Fruit fly (Drosophila melanogaster): ENCODE results near the gene Syn.
A peak's percentile ranks its signal among the peaks of the same experiment; 100 is the strongest.

The Syn gene

dm6 chr3R:10263972-10264536 is 73.6 kb downstream of the Syn start, which contains the start of gene Nuak:
Nuak (plus strand) TSS chr3R:10264306.
- TF ChIP-seq N (GFP tag; optimal IDR thresholded peaks at IDR 0.05) (no peak), foxo (GFP tag; optimal IDR thresholded peaks at IDR 0.05) (peak in 1 of 2 experiments; percentile 97), sage (GFP tag; optimal IDR thresholded peaks at IDR 0.05) (no peak), CrebA (GFP tag; optimal IDR thresholded peaks at IDR 0.05; ENCODE audit: borderline replicate concordance) (peak; percentile 45), CG9705 (GFP tag; optimal IDR thresholded peaks at IDR 0.05) (peak; percentile 70), sv (GFP tag; optimal IDR thresholded peaks at IDR 0.05) (peak; percentile 92), Hnf4 (GFP tag; optimal IDR thresholded peaks at IDR 0.05) (peak; percentile 88), psq (GFP tag; optimal IDR thresholded peaks at IDR 0.05) (peak; percentile 67), Jra (GFP tag; optimal IDR thresholded peaks at IDR 0.05) (peak; percentile 73), Sp1 (GFP tag; optimal IDR thresholded peaks at IDR 0.05) (peak; percentile 65), Dfd (GFP tag; optimal IDR thresholded peaks at IDR 0.05) (no peak), fru (GFP tag; optimal IDR thresholded peaks at IDR 0.05) (peak; percentile 86), Hr78 (GFP tag; optimal IDR thresholded peaks at IDR 0.05) (no peak), GATAd (GFP tag; optimal IDR thresholded peaks at IDR 0.05) (peak; percentile 76), woc (GFP tag; optimal IDR thresholded peaks at IDR 0.05) (peak; percentile 90), ey (GFP tag; optimal IDR thresholded peaks at IDR 0.05) (peak; percentile 90), dl (GFP tag; optimal IDR thresholded peaks at IDR 0.05; ENCODE audit: insufficient read depth in 1 of 2, partially characterized antibody in 2 of 2) (peak; percentile 16 to 32), Abd-B (GFP tag; optimal IDR thresholded peaks at IDR 0.05) (no peak), lola (GFP tag; optimal IDR thresholded peaks at IDR 0.05) (no peak), OdsH (GFP tag; optimal IDR thresholded peaks at IDR 0.05) (peak; percentile 78), Hr83 (GFP tag; optimal IDR thresholded peaks at IDR 0.05; ENCODE audit: poor library complexity, severe bottlenecking) (peak; percentile 90), CG32264 (GFP tag; optimal IDR thresholded peaks at IDR 0.05) (peak; percentile 73), Vsx2 (GFP tag; optimal IDR thresholded peaks at IDR 0.05; ENCODE audit: partially characterized antibody) (peak; percentile 78), h (GFP tag; optimal IDR thresholded peaks at IDR 0.05) (peak; percentile 88), tai (GFP tag; optimal IDR thresholded peaks at IDR 0.05) (peak; percentile 93), Dif (GFP tag; optimal IDR thresholded peaks at IDR 0.05; ENCODE audit: partially characterized antibody) (peak; percentile 86), Myc (optimal IDR thresholded peaks at IDR 0.05) (peak; percentile 40), Rel (GFP tag; optimal IDR thresholded peaks at IDR 0.05) (no peak), Rel (tag; optimal IDR thresholded peaks at IDR 0.05) (peak; percentile 56), Mio (GFP tag; optimal IDR thresholded peaks at IDR 0.05) (peak; percentile 56), jim (GFP tag; optimal IDR thresholded peaks at IDR 0.05) (peak; percentile 49), HLH106 (tag; optimal IDR thresholded peaks at IDR 0.05) (peak; percentile 88), br (GFP tag; optimal IDR thresholded peaks at IDR 0.05) (peak; percentile 81), rgr (GFP tag; optimal IDR thresholded peaks at IDR 0.05) (peak; percentile 87), pan (optimal IDR thresholded peaks at IDR 0.05) (no peak), dmrt93B (GFP tag; optimal IDR thresholded peaks at IDR 0.05) (peak; percentile 75), dsf (GFP tag; optimal IDR thresholded peaks at IDR 0.05; ENCODE audit: borderline replicate concordance) (peak; percentile 49), usp (GFP tag; optimal IDR thresholded peaks at IDR 0.05) (no peak), brk (GFP tag; optimal IDR thresholded peaks at IDR 0.05) (peak; percentile 84)

dm6 chr3R:10264601-10265421 is 74.3 kb downstream of the Syn start:
- no peak for TF ChIP-seq Dfd (GFP tag; optimal IDR thresholded peaks at IDR 0.05)
- no peak for TF ChIP-seq ey (GFP tag; optimal IDR thresholded peaks at IDR 0.05)
- TF ChIP-seq Hr78 (GFP tag; optimal IDR thresholded peaks at IDR 0.05): no peak
- no peak for TF ChIP-seq N (GFP tag; optimal IDR thresholded peaks at IDR 0.05)
- TF ChIP-seq dmrt93B (GFP tag; optimal IDR thresholded peaks at IDR 0.05): no peak
- no peak for TF ChIP-seq lola (GFP tag; optimal IDR thresholded peaks at IDR 0.05)
- no peak for TF ChIP-seq br (GFP tag; optimal IDR thresholded peaks at IDR 0.05)
- TF ChIP-seq Hr83 (GFP tag; optimal IDR thresholded peaks at IDR 0.05; ENCODE audit: poor library complexity, severe bottlenecking): no peak
- TF ChIP-seq fru (GFP tag; optimal IDR thresholded peaks at IDR 0.05): no peak
- no peak for TF ChIP-seq Mio (GFP tag; optimal IDR thresholded peaks at IDR 0.05)
- TF ChIP-seq Sp1 (GFP tag; optimal IDR thresholded peaks at IDR 0.05): no peak
- TF ChIP-seq pan (optimal IDR thresholded peaks at IDR 0.05): no peak
- no peak for TF ChIP-seq Hnf4 (GFP tag; optimal IDR thresholded peaks at IDR 0.05)
